Fruit fly (Drosophila melanogaster) Kc167 (cell line): ENCODE measurements around the gene CG32641.

Experiments
- Myc ChIP-seq: fragments of >200 bp; optimal IDR thresholded peaks from 2 replicates; lab custom pipeline; 2017; ENCODE audit warnings: missing external identifiers
- Sin3A ChIP-seq: fragments of >200 bp; optimal IDR thresholded peaks from 2 replicates; lab custom pipeline; 2018; ENCODE audit warnings: missing external identifiers
- h ChIP-seq: fragments of >200 bp; optimal IDR thresholded peaks from 3 replicates; lab custom pipeline; 2018; ENCODE audit warnings: missing external identifiers
- insv ChIP-seq: fragments of >200 bp; optimal IDR thresholded peaks from 3 replicates; lab custom pipeline; 2018; ENCODE audit warnings: missing external identifiers
- psq ChIP-seq: fragments of >200 bp; optimal IDR thresholded peaks from 2 replicates; lab custom pipeline; 2017; ENCODE audit warnings: missing external identifiers

- TF ChIP-seq Myc (lab: Kevin White, UChicago) (no peak), psq (lab: Kevin White, UChicago) (no peak), Sin3A (lab: Kevin White, UChicago) (no peak), h (lab: Kevin White, UChicago) (no peak), insv (lab: Kevin White, UChicago) (no peak)
These were observed 37.6 kb downstream of the CG32641 start for dm6 chrX:13221835-13222234.
